Fruit fly (Drosophila melanogaster): ENCODE data around the gene CG33494.

CG33494 gene

dm6 chr3R:25490778-25491664 lies 3.9 kb downstream of the CG33494 start, which contains the start of the genes Gnpat and CG5112 (continued):
- TF ChIP-seq en (GFP tag; optimal IDR thresholded peaks at IDR 0.05) (no peak), Antp (GFP tag; optimal IDR thresholded peaks at IDR 0.05) (peak; percentile 73), CG12299 (tag; optimal IDR thresholded peaks at IDR 0.05) (peak; percentile 62), CG12769 (tag; optimal IDR thresholded peaks at IDR 0.05) (peak; percentile 50), CG6254 (GFP tag; optimal IDR thresholded peaks at IDR 0.05) (peak; percentile 25), CG6854 (GFP tag; optimal IDR thresholded peaks at IDR 0.05) (peak; percentile 16), D19B (GFP tag; optimal IDR thresholded peaks at IDR 0.05) (peak; percentile 34), esg (GFP tag; conservative IDR thresholded peaks at IDR 0.05) (peak; percentile 7), CG7928 (GFP tag; optimal IDR thresholded peaks at IDR 0.05) (no peak), zen (tag; optimal IDR thresholded peaks at IDR 0.05) (peak; percentile 1), sna (GFP tag; IDR thresholded peaks at IDR 0.05; ENCODE audit: partially characterized antibody) (peak; percentile 47), row (GFP tag; IDR thresholded peaks at IDR 0.05) (peak; percentile 92), Aef1 (GFP tag; IDR thresholded peaks at IDR 0.05) (peak; percentile 65), Nf-YB (GFP tag; optimal IDR thresholded peaks at IDR 0.05) (no peak), D19A (tag; optimal IDR thresholded peaks at IDR 0.05) (peak; percentile 46), CG8089 (GFP tag; optimal IDR thresholded peaks at IDR 0.05) (no peak), CG11560 (tag; IDR thresholded peaks at IDR 0.05) (no peak), CG12155 (GFP tag; optimal IDR thresholded peaks at IDR 0.05) (peak; percentile 11), CG12942 (GFP tag; optimal IDR thresholded peaks at IDR 0.05) (peak; percentile 56), corto (GFP tag; optimal IDR thresholded peaks at IDR 0.05) (no peak), gsb-n (tag; optimal IDR thresholded peaks at IDR 0.05) (peak; percentile 20), rib (GFP tag; IDR thresholded peaks at IDR 0.05) (peak; percentile 26; the same call in 1 of the 2 replicates), ara (GFP tag; IDR thresholded peaks at IDR 0.05) (peak; percentile 81), CG31365 (tag; optimal IDR thresholded peaks at IDR 0.05) (no peak), CG12219 (GFP tag; optimal IDR thresholded peaks at IDR 0.05) (no peak), CG17359 (tag; optimal IDR thresholded peaks at IDR 0.05) (peak; percentile 42), CG33557 (GFP tag; optimal IDR thresholded peaks at IDR 0.05) (peak; percentile 13), gt (GFP tag; IDR thresholded peaks at IDR 0.05) (no peak), Myb (GFP tag; optimal IDR thresholded peaks at IDR 0.05) (peak; percentile 5), ab (GFP tag; optimal IDR thresholded peaks at IDR 0.05) (no peak), fd64A (GFP tag; optimal IDR thresholded peaks at IDR 0.05) (no peak), CG14667 (GFP tag; IDR thresholded peaks at IDR 0.05) (no peak), Ets65A (GFP tag) (peak; percentile 96), klu (GFP tag; IDR thresholded peaks at IDR 0.05) (no peak), Awh (GFP tag; IDR thresholded peaks at IDR 0.05) (peak; percentile 55), ssp (GFP tag; IDR thresholded peaks at IDR 0.05) (peak; percentile 85), ash1 (GFP tag; optimal IDR thresholded peaks at IDR 0.05) (peak; percentile 9), unpg (GFP tag; optimal IDR thresholded peaks at IDR 0.05) (peak; percentile 54), Nf-YA (GFP tag; IDR thresholded peaks at IDR 0.05) (peak; percentile 46; the same call in 1 of the 2 replicates), Rfx (GFP tag; IDR thresholded peaks at IDR 0.05) (peak; percentile 91), CG11696 (GFP tag; IDR thresholded peaks at IDR 0.05) (no peak), CG5953 (GFP tag; IDR thresholded peaks at IDR 0.05) (peak; percentile 64), wdn (GFP tag; IDR thresholded peaks at IDR 0.05) (peak; percentile 50; the same call in 1 of the 2 replicates), CG10565 (GFP tag; optimal IDR thresholded peaks at IDR 0.05) (no peak), HmgZ (tag; optimal IDR thresholded peaks at IDR 0.05) (peak; percentile 46), sd (tag; optimal IDR thresholded peaks at IDR 0.05) (no peak), dpn (GFP tag; optimal IDR thresholded peaks at IDR 0.05) (peak in 1 of 2 experiments; percentile 57), HLH54F (GFP tag; optimal IDR thresholded peaks at IDR 0.05) (peak; percentile 61), MTF-1 (GFP tag; optimal IDR thresholded peaks at IDR 0.05; ENCODE audit: borderline replicate concordance) (peak; percentile 43)
